Worm (Caenorhabditis elegans) whole organism, mixed stage, embryonic: ENCODE measurements around the gene acer-1.

Experiments
- blmp-1 ChIP-seq: fragments of 150-350 bp; optimal IDR thresholded peaks from 2 replicates; lab custom pipeline; 2014; ENCODE audit warnings: missing biosample characterization, missing genetic modification characterization
- nhr-28 ChIP-seq: fragments of 150-350 bp; optimal IDR thresholded peaks from 2 replicates; lab custom pipeline; 2014; ENCODE audit warnings: missing biosample characterization, missing genetic modification characterization
- unc-62 ChIP-seq: fragments of 150-350 bp; optimal IDR thresholded peaks from 2 replicates; lab custom pipeline; 2014; ENCODE audit warnings: missing biosample characterization, missing genetic modification reagents, missing genetic modification characterization

- TF ChIP-seq nhr-28 (tag; lab: Kevin White, UChicago) (no peak), unc-62 (GFP tag; lab: Kevin White, UChicago) (no peak), blmp-1 (no peak)
These were observed 38.3 kb downstream of the acer-1 start, which contains the start of gene C04A2.15 for ce11 chrII:6851938-6852337.
